Worm (Caenorhabditis elegans) whole organism, L3 larva: Measurements from ENCODE around the gene pcp-1.

Source experiments
- egl-5 ChIP-seq: fragments of 150-350 bp; optimal IDR thresholded peaks from 2 replicates; lab custom pipeline; 2017; ENCODE audit warnings: missing biosample characterization, missing genetic modification reagents, missing genetic modification characterization, inconsistent platforms
- nhr-11 ChIP-seq: fragments of 150-350 bp; optimal IDR thresholded peaks from 2 replicates; lab custom pipeline; 2014; ENCODE audit warnings: missing biosample characterization, missing genetic modification characterization
- nhr-76 ChIP-seq: fragments of 150-350 bp; sonication (generic microtip); optimal IDR thresholded peaks from 5 replicates; lab custom pipeline; 2014; ENCODE audit warnings: missing biosample characterization, missing genetic modification characterization
- nhr-77 ChIP-seq: fragments of 150-350 bp; optimal IDR thresholded peaks from 2 replicates; lab custom pipeline; 2014; ENCODE audit warnings: missing biosample characterization, missing genetic modification characterization
- snpc-4 ChIP-seq: fragments of 150-350 bp; optimal IDR thresholded peaks from 2 replicates; lab custom pipeline; 2014; ENCODE audit warnings: missing biosample characterization, missing genetic modification characterization
- tbx-2 ChIP-seq: sonication (generic microtip); optimal IDR thresholded peaks from 2 replicates; lab custom pipeline; 2016; ENCODE audit warnings: mild to moderate bottlenecking, missing genetic modification characterization, missing compliant biosample characterization

DNA sequence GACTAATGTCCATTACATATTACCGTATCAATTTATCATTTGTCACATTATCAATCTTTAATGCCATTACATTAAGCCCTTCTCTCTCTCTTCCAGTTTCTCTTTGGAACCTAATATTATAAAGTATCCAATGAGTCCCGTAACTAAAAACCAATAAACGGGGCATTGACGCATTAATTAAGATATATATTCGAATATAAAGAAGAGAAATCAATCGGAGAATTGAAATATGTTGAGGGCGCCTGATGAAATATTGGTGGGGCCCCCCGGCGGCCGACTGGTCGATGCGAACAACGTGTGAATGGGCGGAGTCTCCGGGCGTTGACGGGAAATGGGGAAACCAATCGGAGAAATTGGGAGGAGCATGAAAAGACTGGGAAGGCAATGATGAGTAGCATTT lies 25.5 kb downstream of the pcp-1 start:
- TF ChIP-seq tbx-2 (tag; lab: Kevin White, UChicago) (no peak), nhr-11 (tag; lab: Kevin White, UChicago) (no peak), egl-5 (tag; lab: Kevin White, UChicago) (peak; percentile 83), snpc-4 (tag; lab: Kevin White, UChicago) (no peak), nhr-76 (tag; lab: Kevin White, UChicago) (no peak), nhr-77 (tag; lab: Kevin White, UChicago) (no peak)
